Worm (Caenorhabditis elegans): ENCODE measurements around the gene pnp-1.

ce11 chrIV:305101-305500, 7.0 kb upstream of the pnp-1 start:
- no peak for TF ChIP-seq cog-1 (tag; optimal IDR thresholded peaks at IDR 0.05)
- TF ChIP-seq T22C8.4 (GFP tag; IDR thresholded peaks at IDR 0.05), result no peak
